Worm (Caenorhabditis elegans) whole organism, L2 larva: Measurements from ENCODE around the gene F23A7.5.
"Not testable (repeated sequence)": the region's sequence is repeated elsewhere in the genome, so short reads cannot be mapped to it uniquely, and the experiment has no call there.

Source experiments
- F13H6.1 ChIP-seq: sonication (generic microtip); optimal IDR thresholded peaks from 2 replicates; lab custom pipeline; 2016; ENCODE audit warnings: missing genetic modification characterization, missing compliant biosample characterization
- R02D3.7 ChIP-seq: fragments of 150-350 bp; optimal IDR thresholded peaks from 2 replicates; lab custom pipeline; 2014; ENCODE audit warnings: missing biosample characterization, missing genetic modification characterization
- ceh-82 ChIP-seq: fragments of 150-350 bp; optimal IDR thresholded peaks from 2 replicates; lab custom pipeline; 2014; ENCODE audit warnings: missing biosample characterization, missing genetic modification characterization
- egl-27 ChIP-seq: sonication (generic microtip); optimal IDR thresholded peaks from 3 replicates; lab custom pipeline; 2017; ENCODE audit warnings: missing biosample characterization, missing genetic modification reagents, missing genetic modification characterization
- lin-13 ChIP-seq: fragments of 150-350 bp; optimal IDR thresholded peaks from 2 replicates; lab custom pipeline; 2014; ENCODE audit warnings: missing biosample characterization, missing genetic modification reagents, missing genetic modification characterization
- nhr-25 ChIP-seq: fragments of 150-350 bp; sonication (generic microtip); optimal IDR thresholded peaks from 3 replicates; lab custom pipeline; 2014; ENCODE audit warnings: missing biosample characterization, missing genetic modification characterization
- sem-4 ChIP-seq: fragments of 150-350 bp; optimal IDR thresholded peaks from 2 replicates; lab custom pipeline; 2014; ENCODE audit warnings: missing biosample characterization, missing genetic modification reagents, missing genetic modification characterization
- skn-1 ChIP-seq: sonication (generic microtip); optimal IDR thresholded peaks from 2 replicates; lab custom pipeline; 2017; ENCODE audit warnings: missing biosample characterization, missing genetic modification characterization
- ztf-11 ChIP-seq: sonication (generic microtip); optimal IDR thresholded peaks from 2 replicates; lab custom pipeline; 2017; ENCODE audit warnings: missing biosample characterization, missing genetic modification characterization

ce11 chrX:16219710-16220109 is 9.0 kb upstream of the F23A7.5 start, which contains the start of gene F23A7.3:
- TF ChIP-seq sem-4 (tag; lab: Kevin White, UChicago); lin-13 (GFP tag; lab: Kevin White, UChicago); egl-27 (tag; lab: Kevin White, UChicago); ceh-82 (tag; lab: Kevin White, UChicago); skn-1 (tag; lab: Kevin White, UChicago); F13H6.1 (tag; lab: Kevin White, UChicago); R02D3.7; ztf-11; nhr-25 (tag; lab: Kevin White, UChicago): not testable (repeated sequence)
